Worm (Caenorhabditis elegans) whole organism, late embryonic: ENCODE measurements around the gene F55A11.1.
A peak's percentile ranks its signal among the peaks of the same experiment; 100 is the strongest.

Source experiments
- C08G9.2 ChIP-seq: sonication (generic microtip); optimal IDR thresholded peaks from 2 replicates; lab custom pipeline; 2016; ENCODE audit warnings: mild to moderate bottlenecking, missing genetic modification characterization, moderate library complexity, missing compliant biosample characterization
- ceh-30 ChIP-seq: fragments of 150-350 bp; optimal IDR thresholded peaks from 2 replicates; lab custom pipeline; 2014; ENCODE audit warnings: missing biosample characterization, missing genetic modification characterization
- ceh-45 ChIP-seq: fragments of 200-800 bp; sonication (Bioruptor generic); IDR thresholded peaks from 2 replicates; pipeline ENCODE4 v1.3.6; 2022; ENCODE audit warnings: missing genetic modification reagents, missing genetic modification characterization, missing compliant biosample characterization
- dmd-4 ChIP-seq: sonication (generic microtip); optimal IDR thresholded peaks from 2 replicates; lab custom pipeline; 2016; ENCODE audit warnings: borderline replicate concordance, missing genetic modification characterization, missing compliant biosample characterization
- elt-2 ChIP-seq: sonication (generic microtip); optimal IDR thresholded peaks from 2 replicates; lab custom pipeline; 2016; ENCODE audit warnings: missing genetic modification reagents, missing genetic modification characterization, missing compliant biosample characterization
- elt-4 ChIP-seq: sonication (generic microtip); optimal IDR thresholded peaks from 2 replicates; lab custom pipeline; 2016; ENCODE audit warnings: missing genetic modification characterization, missing compliant biosample characterization
- hlh-6 ChIP-seq: sonication (generic microtip); optimal IDR thresholded peaks from 2 replicates; lab custom pipeline; 2016; ENCODE audit warnings: missing genotype, missing genetic modification characterization, missing compliant biosample characterization
- lim-6 ChIP-seq: sonication (generic microtip); optimal IDR thresholded peaks from 2 replicates; lab custom pipeline; 2016; ENCODE audit warnings: missing genetic modification characterization, missing compliant biosample characterization
- sdc-2 ChIP-seq: sonication (generic microtip); optimal IDR thresholded peaks from 2 replicates; lab custom pipeline; 2016; ENCODE audit warnings: missing genotype, missing genetic modification characterization, missing compliant biosample characterization
- unc-55 ChIP-seq: sonication (generic microtip); optimal IDR thresholded peaks from 2 replicates; lab custom pipeline; 2017; ENCODE audit warnings: missing biosample characterization, missing genetic modification reagents, missing genetic modification characterization
- unc-86 ChIP-seq: sonication (generic microtip); optimal IDR thresholded peaks from 2 replicates; lab custom pipeline; 2016; ENCODE audit warnings: missing genetic modification characterization, missing compliant biosample characterization

The F55A11.1 gene

DNA sequence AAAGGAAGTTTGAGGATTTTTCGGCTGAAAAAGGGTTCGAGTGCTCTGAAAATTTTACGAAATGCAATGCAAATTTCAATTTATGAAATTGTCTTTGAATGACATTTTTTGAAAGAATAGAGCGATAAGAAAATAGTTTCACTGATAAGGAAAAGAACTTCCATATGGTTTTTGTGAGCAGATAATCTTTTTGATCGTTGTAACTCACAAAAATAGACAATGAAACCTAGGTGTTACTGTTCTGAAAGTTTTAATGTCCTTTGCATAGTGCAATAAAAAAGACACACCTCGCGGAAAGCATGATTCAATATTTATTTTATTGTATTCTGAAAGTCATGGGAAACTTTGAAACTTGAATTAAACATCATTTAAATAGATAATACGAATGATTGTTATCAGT, 47.3 kb downstream of the F55A11.1 start:
- TF ChIP-seq unc-55 (no peak), elt-2 (tag; lab: Kevin White, UChicago) (peak; percentile 23)

- TF ChIP-seq elt-4 (tag; lab: Kevin White, UChicago) (no peak), unc-86 (tag; lab: Kevin White, UChicago) (no peak), sdc-2 (no peak), ceh-30 (tag; lab: Kevin White, UChicago) (no peak), ceh-45 (no peak), hlh-6 (no peak), dmd-4 (tag; lab: Kevin White, UChicago) (no peak), C08G9.2 (tag; lab: Kevin White, UChicago) (no peak), lim-6 (tag; lab: Kevin White, UChicago) (no peak)
Observed at ce11 chrV:11715797-11716196, 48.4 kb downstream of the F55A11.1 start, which contains the start of gene tre-3. TSS of gene tre-3 (minus strand) at chrV:11715903.
